Fruit fly (Drosophila melanogaster) whole organism, embryonic: ENCODE data around the gene ssp.
A peak's percentile ranks its signal among the peaks of the same experiment; 100 is the strongest.

Experiments used
- Asciz ChIP-seq: fragments of 200-800 bp; sonication (Bioruptor generic); optimal IDR thresholded peaks from 2 replicates; lab custom pipeline; 2017; ENCODE audit warnings: missing biosample characterization, mild to moderate bottlenecking, missing genetic modification characterization, missing genetic modification reagents
- B-H2 ChIP-seq: fragments of 200-800 bp; sonication (Bioruptor generic); optimal IDR thresholded peaks from 2 replicates; lab custom pipeline; 2018; ENCODE audit warnings: missing biosample characterization, mild to moderate bottlenecking, missing genetic modification characterization
- Blimp-1 ChIP-seq: fragments of 200-800 bp; sonication (Bioruptor generic); optimal IDR thresholded peaks from 3 replicates; lab custom pipeline; 2018; ENCODE audit warnings: missing biosample characterization, missing genetic modification characterization, mild to moderate bottlenecking, moderate library complexity, missing genetic modification reagents
- Bteb2 ChIP-seq: fragments of 200-800 bp; sonication (Bioruptor generic); optimal IDR thresholded peaks from 2 replicates; lab custom pipeline; 2016; ENCODE audit warnings: missing biosample characterization, missing genetic modification characterization
- CG10979 ChIP-seq: fragments of 200-800 bp; sonication (Bioruptor generic); optimal IDR thresholded peaks from 2 replicates; lab custom pipeline; 2018; ENCODE audit warnings: missing biosample characterization, mild to moderate bottlenecking, missing genetic modification characterization, moderate library complexity
- CG11695 ChIP-seq: fragments of 200-800 bp; sonication (Bioruptor generic); IDR thresholded peaks from 3 replicates; pipeline ENCODE4 v1.3.6; 2022; ENCODE audit warnings: missing biosample characterization, missing genetic modification characterization
- CG12236 ChIP-seq: fragments of 200-800 bp; sonication (Bioruptor generic); optimal IDR thresholded peaks from 2 replicates; lab custom pipeline; 2016; ENCODE audit warnings: missing biosample characterization, missing genetic modification characterization
- CG13424 ChIP-seq: fragments of 200-800 bp; sonication (Bioruptor generic); optimal IDR thresholded peaks from 2 replicates; lab custom pipeline; 2019; ENCODE audit warnings: missing biosample characterization, mild to moderate bottlenecking, missing genetic modification characterization, moderate library complexity
- CG14050 ChIP-seq: fragments of 200-800 bp; sonication (Bioruptor generic); IDR thresholded peaks from 3 replicates; pipeline ENCODE4 v1.3.6; 2022; ENCODE audit warnings: missing biosample characterization, missing genetic modification characterization
- CG1602 ChIP-seq: fragments of 200-800 bp; sonication (Bioruptor generic); optimal IDR thresholded peaks from 3 replicates; lab custom pipeline; 2016; ENCODE audit warnings: missing biosample characterization, missing genetic modification characterization
- CG16863 ChIP-seq: fragments of 200-800 bp; sonication (Bioruptor generic); optimal IDR thresholded peaks from 3 replicates; lab custom pipeline; 2016; ENCODE audit warnings: missing biosample characterization, missing genetic modification characterization
- CG17385 ChIP-seq: fragments of 200-800 bp; sonication (Bioruptor generic); optimal IDR thresholded peaks from 3 replicates; lab custom pipeline; 2018; ENCODE audit warnings: missing biosample characterization, mild to moderate bottlenecking, missing genetic modification characterization
- CG2129 ChIP-seq: fragments of 200-800 bp; sonication (Bioruptor generic); IDR thresholded peaks from 2 replicates; pipeline ENCODE4 v1.3.6; 2022; ENCODE audit warnings: missing biosample characterization, missing genetic modification characterization; ENCODE audit not compliant: partially characterized antibody
- CG31441 ChIP-seq: fragments of 200-800 bp; sonication (Bioruptor generic); IDR thresholded peaks from 2 replicates; pipeline ENCODE4 v1.3.6; 2022; ENCODE audit warnings: missing biosample characterization, missing genetic modification characterization
- CG32772 ChIP-seq: fragments of 200-800 bp; sonication (Bioruptor generic); IDR thresholded peaks from 2 replicates; pipeline ENCODE4 v1.3.6; 2022; ENCODE audit warnings: missing biosample characterization, missing genetic modification characterization
- CG34376 ChIP-seq: fragments of 200-800 bp; sonication (Bioruptor generic); optimal IDR thresholded peaks from 2 replicates; lab custom pipeline; 2018; ENCODE audit warnings: missing biosample characterization, mild to moderate bottlenecking, missing genetic modification characterization
- CG43689 ChIP-seq: fragments of 200-800 bp; sonication (Bioruptor generic); IDR thresholded peaks from 2 replicates; pipeline ENCODE4 v1.3.6; 2022; ENCODE audit warnings: missing biosample characterization, missing genetic modification characterization
- CG4424 ChIP-seq: fragments of 200-800 bp; sonication (Bioruptor generic); optimal IDR thresholded peaks from 3 replicates; lab custom pipeline; 2016; ENCODE audit warnings: missing biosample characterization, missing genetic modification characterization
- CG4730 ChIP-seq: fragments of 200-800 bp; sonication (Bioruptor generic); IDR thresholded peaks from 2 replicates; pipeline ENCODE4 v1.3.6; 2022; ENCODE audit warnings: missing biosample characterization, missing genetic modification characterization
- CG6175 ChIP-seq: fragments of 200-800 bp; sonication (Bioruptor generic); IDR thresholded peaks from 3 replicates; pipeline ENCODE4 v1.3.6; 2022; ENCODE audit warnings: missing biosample characterization, missing genetic modification characterization
- CG7928 ChIP-seq: fragments of 200-800 bp; sonication (Bioruptor generic); optimal IDR thresholded peaks from 2 replicates; lab custom pipeline; 2017; ENCODE audit warnings: missing biosample characterization, mild to moderate bottlenecking, missing genetic modification characterization
- CG8290 ChIP-seq, 3 experiments: fragments of 200-800 bp; sonication (Bioruptor generic); optimal IDR thresholded peaks; 2 replicates each; lab custom pipeline; 2016 to 2019; ENCODE audit warnings: missing biosample characterization in 3 of 3, missing genetic modification characterization in 3 of 3, mild to moderate bottlenecking in 2 of 3, moderate library complexity in 1 of 3
- Dip3 ChIP-seq: fragments of 200-800 bp; sonication (Bioruptor generic); optimal IDR thresholded peaks from 3 replicates; lab custom pipeline; 2016; ENCODE audit warnings: missing biosample characterization, missing genetic modification characterization
- E2f2 ChIP-seq: fragments of 200-800 bp; sonication (Bioruptor generic); IDR thresholded peaks from 2 replicates; pipeline ENCODE4 v1.3.6; 2022; ENCODE audit warnings: missing biosample characterization, missing genetic modification characterization
- Fer3 ChIP-seq: fragments of 200-800 bp; sonication (Bioruptor generic); optimal IDR thresholded peaks from 2 replicates; lab custom pipeline; 2018; ENCODE audit warnings: missing biosample characterization, mild to moderate bottlenecking, missing genetic modification characterization, moderate library complexity
- GATAe ChIP-seq: fragments of 200-800 bp; sonication (Bioruptor generic); conservative IDR thresholded peaks from 2 replicates; pipeline ENCODE4 v1.3.6; 2022; ENCODE audit warnings: missing biosample characterization, missing genetic modification characterization
- H15 ChIP-seq: fragments of 200-800 bp; sonication (Bioruptor generic); IDR thresholded peaks from 3 replicates; pipeline ENCODE4 v1.3.6; 2022; ENCODE audit warnings: missing biosample characterization, missing genetic modification characterization
- H2.0 ChIP-seq: fragments of 200-800 bp; sonication (Bioruptor generic); IDR thresholded peaks from 2 replicates; pipeline ENCODE4 v1.3.6; 2022; ENCODE audit warnings: missing biosample characterization, missing genetic modification characterization
- Mad ChIP-seq: fragments of 200-800 bp; sonication (Bioruptor generic); optimal IDR thresholded peaks from 2 replicates; lab custom pipeline; 2016; ENCODE audit warnings: missing biosample characterization, missing genetic modification characterization
- NK7.1 ChIP-seq: fragments of 200-800 bp; sonication (Bioruptor generic); optimal IDR thresholded peaks from 3 replicates; lab custom pipeline; 2016; ENCODE audit warnings: missing biosample characterization, missing genetic modification characterization
- Nf-YB ChIP-seq: fragments of 200-800 bp; sonication (Bioruptor generic); optimal IDR thresholded peaks from 3 replicates; lab custom pipeline; 2019; ENCODE audit warnings: missing biosample characterization, mild to moderate bottlenecking, missing genetic modification characterization, moderate library complexity
- Oli ChIP-seq: fragments of 200-800 bp; sonication (Bioruptor generic); optimal IDR thresholded peaks from 2 replicates; lab custom pipeline; 2018; ENCODE audit warnings: missing biosample characterization, mild to moderate bottlenecking, missing genetic modification characterization, moderate library complexity
- YL-1 ChIP-seq: fragments of 200-800 bp; sonication (Bioruptor generic); optimal IDR thresholded peaks from 3 replicates; lab custom pipeline; 2017; ENCODE audit warnings: missing biosample characterization, mild to moderate bottlenecking, missing genetic modification characterization
- ara ChIP-seq: fragments of 200-800 bp; sonication (Bioruptor generic); IDR thresholded peaks from 2 replicates; pipeline ENCODE4 v1.3.6; 2022; ENCODE audit warnings: missing biosample characterization, missing genetic modification characterization
- br ChIP-seq: fragments of >200 bp; optimal IDR thresholded peaks from 2 replicates; lab custom pipeline; 2017
- chm ChIP-seq: fragments of 200-800 bp; sonication (Bioruptor generic); IDR thresholded peaks from 2 replicates; pipeline ENCODE4 v1.3.6; 2022; ENCODE audit warnings: missing biosample characterization, missing genetic modification characterization
- ci ChIP-seq: fragments of 200-800 bp; sonication (Bioruptor generic); IDR thresholded peaks from 3 replicates; pipeline ENCODE4 v1.3.6; 2022; ENCODE audit warnings: missing biosample characterization, missing genetic modification characterization
- eyg ChIP-seq: fragments of 200-800 bp; sonication (Bioruptor generic); optimal IDR thresholded peaks from 3 replicates; lab custom pipeline; 2016; ENCODE audit warnings: missing biosample characterization, missing genetic modification characterization
- grau ChIP-seq: fragments of 200-800 bp; optimal IDR thresholded peaks from 3 replicates; lab custom pipeline; 2019; ENCODE audit warnings: missing biosample characterization, mild to moderate bottlenecking, missing genetic modification characterization, moderate library complexity
- jing ChIP-seq: fragments of 200-800 bp; sonication (Bioruptor generic); optimal IDR thresholded peaks from 2 replicates; lab custom pipeline; 2018; ENCODE audit warnings: missing biosample characterization, mild to moderate bottlenecking, missing genetic modification characterization
- lab ChIP-seq: fragments of 200-800 bp; sonication (Bioruptor generic); optimal IDR thresholded peaks from 3 replicates; lab custom pipeline; 2017; ENCODE audit warnings: missing biosample characterization, missing genetic modification characterization, mild to moderate bottlenecking, moderate library complexity, missing genetic modification reagents
- maf-S ChIP-seq: fragments of 200-800 bp; sonication (Bioruptor generic); optimal IDR thresholded peaks from 2 replicates; lab custom pipeline; 2016; ENCODE audit warnings: missing biosample characterization, missing genetic modification characterization
- pnt ChIP-seq: fragments of 200-800 bp; sonication (Bioruptor generic); optimal IDR thresholded peaks from 3 replicates; lab custom pipeline; 2016; ENCODE audit warnings: missing biosample characterization, missing genetic modification characterization
- seq ChIP-seq: fragments of 200-800 bp; sonication (Bioruptor generic); IDR thresholded peaks from 2 replicates; pipeline ENCODE4 v1.3.6; 2022; ENCODE audit warnings: missing biosample characterization, missing genetic modification characterization
- sqz ChIP-seq: fragments of 200-800 bp; sonication (Bioruptor generic); optimal IDR thresholded peaks from 3 replicates; lab custom pipeline; 2018; ENCODE audit warnings: missing biosample characterization, mild to moderate bottlenecking, missing genetic modification characterization
- trem ChIP-seq: fragments of 200-800 bp; optimal IDR thresholded peaks from 3 replicates; lab custom pipeline; 2019; ENCODE audit warnings: missing biosample characterization, mild to moderate bottlenecking, missing genetic modification characterization, moderate library complexity
- trh ChIP-seq: fragments of 200-800 bp; sonication (Bioruptor generic); optimal IDR thresholded peaks from 2 replicates; lab custom pipeline; 2016; ENCODE audit warnings: missing biosample characterization, missing genetic modification characterization
- ttk ChIP-seq: fragments of 200-800 bp; sonication (Bioruptor generic); IDR thresholded peaks from 2 replicates; pipeline ENCODE4 v2.1.2; 2022; ENCODE audit warnings: missing biosample characterization, missing genetic modification characterization
- wek ChIP-seq: fragments of 200-800 bp; sonication (Bioruptor generic); optimal IDR thresholded peaks from 3 replicates; lab custom pipeline; 2018; ENCODE audit warnings: missing biosample characterization, mild to moderate bottlenecking, missing genetic modification characterization, moderate library complexity

ssp gene

DNA sequence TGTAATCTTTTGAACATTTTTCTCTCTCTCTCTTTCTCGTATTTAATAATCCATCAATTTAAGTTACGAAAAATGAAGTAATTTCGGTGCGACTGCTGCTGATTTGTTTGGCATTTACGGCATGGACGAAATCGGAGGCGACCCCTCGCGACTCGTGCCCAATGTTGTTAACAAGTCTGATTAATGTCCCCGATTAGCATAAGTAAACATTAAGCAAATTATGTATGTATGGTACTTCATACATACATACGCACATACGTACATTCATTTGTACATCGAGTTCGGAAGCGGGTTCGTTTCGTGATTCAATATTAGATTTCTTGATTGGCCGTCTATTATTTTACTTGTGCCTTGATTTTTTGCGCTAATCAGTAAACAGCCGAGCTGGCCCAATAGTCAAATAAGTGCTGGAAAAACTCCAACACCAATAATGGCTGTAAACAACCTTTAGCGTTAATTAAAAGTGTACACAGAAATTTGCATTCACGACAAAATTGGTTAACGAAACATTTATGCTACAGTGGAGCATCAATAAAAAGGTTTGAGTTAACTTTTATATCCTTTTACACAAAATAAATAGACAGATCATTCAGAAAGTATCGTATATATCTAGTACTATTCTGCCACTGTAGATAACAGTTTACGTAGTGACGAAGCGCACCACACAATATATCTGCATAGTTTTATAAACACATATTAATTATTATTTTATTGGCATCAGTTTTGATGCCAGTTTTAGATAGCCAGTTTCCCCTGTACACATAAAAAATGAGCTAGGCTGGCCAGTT, 27.0 kb upstream of the ssp start (continued):
- TF ChIP-seq trem (tag; lab: Kevin White, UChicago) (no peak), Blimp-1 (GFP tag; lab: Kevin White, UChicago) (no peak), GATAe (GFP tag; lab: Robert Waterston, UW) (no peak; the same call in 1 of the 2 replicates), CG43689 (GFP tag; lab: Robert Waterston, UW) (peak; percentile 46; the same call in 1 of the 2 replicates), lab (peak; percentile 76), Oli (peak; percentile 74), wek (GFP tag; lab: Kevin White, UChicago) (peak; percentile 55), pnt (GFP tag; lab: Kevin White, UChicago) (no peak), CG11695 (GFP tag; lab: Robert Waterston, UW) (peak; percentile 70; the same call in 2 of the 3 replicates), CG2129 (GFP tag; lab: Robert Waterston, UW) (no peak), CG4424 (GFP tag; lab: Kevin White, UChicago) (peak; percentile 58), trh (GFP tag; lab: Kevin White, UChicago) (peak; percentile 40), ara (GFP tag; lab: Robert Waterston, UW) (0 out of 2 replicates have a peak, but pooled peaks have one; percentile 8), chm (GFP tag; lab: Robert Waterston, UW) (no peak), Fer3 (tag; lab: Kevin White, UChicago) (peak; percentile 71), CG14050 (GFP tag; lab: Robert Waterston, UW) (peak; percentile 57; the same call in 2 of the 3 replicates), CG16863 (GFP tag; lab: Kevin White, UChicago) (peak; percentile 38), eyg (peak; percentile 15), maf-S (GFP tag; lab: Kevin White, UChicago) (peak; percentile 8), B-H2 (no peak), CG1602 (peak; percentile 41), Dip3 (peak; percentile 54), H15 (GFP tag; lab: Robert Waterston, UW) (0 out of 3 replicates have a peak, but pooled peaks have one; percentile 34), br (no peak), CG31441 (GFP tag; lab: Robert Waterston, UW) (peak; percentile 51; the same call in 1 of the 2 replicates), grau (tag; lab: Kevin White, UChicago) (peak; percentile 94), NK7.1 (GFP tag; lab: Kevin White, UChicago) (no peak), sqz (peak; percentile 73), Nf-YB (GFP tag; lab: Kevin White, UChicago) (peak; percentile 24), CG4730 (GFP tag; lab: Robert Waterston, UW) (peak; percentile 63), CG7928 (GFP tag; lab: Kevin White, UChicago) (peak; percentile 14), CG8290 (GFP tag; optimal IDR thresholded peaks at IDR 0.05; lab: Kevin White, UChicago) (no peak), CG8290 (tag; optimal IDR thresholded peaks at IDR 0.05; lab: Kevin White, UChicago) (peak in 1 of 2 experiments; percentile 36), Asciz (GFP tag; lab: Kevin White, UChicago) (peak; percentile 65), H2.0 (peak; percentile 44; the same call in 1 of the 2 replicates), CG34376 (GFP tag; lab: Kevin White, UChicago) (peak; percentile 79), seq (peak; percentile 74; the same call in 1 of the 2 replicates), CG10979 (tag; lab: Kevin White, UChicago) (peak; percentile 15), E2f2 (GFP tag; lab: Robert Waterston, UW) (0 out of 2 replicates have a peak, but pooled peaks have one; percentile 6), CG32772 (GFP tag; lab: Robert Waterston, UW) (0 out of 2 replicates have a peak, but pooled peaks have one; percentile 35), CG6175 (GFP tag; lab: Robert Waterston, UW) (no peak), CG12236 (GFP tag; lab: Kevin White, UChicago) (no peak), YL-1 (GFP tag; lab: Kevin White, UChicago) (no peak), Bteb2 (GFP tag; lab: Kevin White, UChicago) (peak; percentile 47), jing (GFP tag; lab: Kevin White, UChicago) (peak; percentile 35), CG17385 (GFP tag; lab: Kevin White, UChicago) (peak; percentile 67), ttk (GFP tag; lab: Robert Waterston, UW) (peak; percentile 50; the same call in 1 of the 2 replicates), ci (GFP tag; lab: Robert Waterston, UW) (0 out of 3 replicates have a peak, but pooled peaks have one; percentile 38), Mad (GFP tag; lab: Kevin White, UChicago) (peak; percentile 43), CG13424 (peak; percentile 74)
